Worm (Caenorhabditis elegans): ENCODE data around the gene grdn-1.

- no peak for TF ChIP-seq snpc-4 (tag; optimal IDR thresholded peaks at IDR 0.05)
- no peak for TF ChIP-seq elt-2 (tag; optimal IDR thresholded peaks at IDR 0.05)
Observed at ce11 chrV:18626764-18627163, 34.2 kb downstream of the grdn-1 start, which contains the start of gene Y69H2.15.

Data from whole organism, L1 larva.